Worm (Caenorhabditis elegans) whole organism, late embryonic: ENCODE data around the gene valv-1.
A peak's percentile ranks its signal among the peaks of the same experiment; 100 is the strongest.

Experiments
- C38D4.7 ChIP-seq: fragments of 200-800 bp; sonication (Bioruptor generic); optimal IDR thresholded peaks from 2 replicates; lab custom pipeline; 2018; ENCODE audit warnings: mild to moderate bottlenecking, missing genetic modification characterization, moderate library complexity, missing compliant biosample characterization
- F13H6.1 ChIP-seq: sonication (generic microtip); optimal IDR thresholded peaks from 2 replicates; lab custom pipeline; 2016; ENCODE audit warnings: missing genetic modification characterization, missing compliant biosample characterization
- K09A11.1 ChIP-seq: sonication (generic microtip); optimal IDR thresholded peaks from 2 replicates; lab custom pipeline; 2017; ENCODE audit warnings: antibody characterized with exemption, mild to moderate bottlenecking, missing genetic modification characterization, missing compliant biosample characterization; ENCODE audit not compliant: insufficient read depth
- T23F11.4 ChIP-seq: fragments of 200-800 bp; sonication (Bioruptor generic); optimal IDR thresholded peaks from 2 replicates; lab custom pipeline; 2018; ENCODE audit warnings: mild to moderate bottlenecking, missing genetic modification characterization, missing compliant biosample characterization
- ceh-14 ChIP-seq: sonication (generic microtip); optimal IDR thresholded peaks from 2 replicates; lab custom pipeline; 2016; ENCODE audit warnings: missing genotype, missing genetic modification characterization, missing compliant biosample characterization
- ceh-18 ChIP-seq: sonication (generic microtip); optimal IDR thresholded peaks from 2 replicates; lab custom pipeline; 2016; ENCODE audit warnings: missing genetic modification characterization, missing compliant biosample characterization
- ceh-22 ChIP-seq: sonication (generic microtip); optimal IDR thresholded peaks from 2 replicates; lab custom pipeline; 2017; ENCODE audit warnings: missing biosample characterization, missing genetic modification characterization
- ceh-31 ChIP-seq: sonication (generic microtip); optimal IDR thresholded peaks from 2 replicates; lab custom pipeline; 2016; ENCODE audit warnings: missing genetic modification characterization, missing compliant biosample characterization
- ceh-34 ChIP-seq: sonication (generic microtip); optimal IDR thresholded peaks from 2 replicates; lab custom pipeline; 2016; ENCODE audit warnings: mild to moderate bottlenecking, missing genetic modification characterization, missing compliant biosample characterization
- ceh-45 ChIP-seq: fragments of 200-800 bp; sonication (Bioruptor generic); IDR thresholded peaks from 2 replicates; pipeline ENCODE4 v1.3.6; 2022; ENCODE audit warnings: missing genetic modification reagents, missing genetic modification characterization, missing compliant biosample characterization
- ceh-48 ChIP-seq: sonication (generic microtip); optimal IDR thresholded peaks from 2 replicates; lab custom pipeline; 2016; ENCODE audit warnings: missing genetic modification characterization, inconsistent platforms, missing compliant biosample characterization
- ceh-6 ChIP-seq: fragments of 200-800 bp; sonication (Bioruptor generic); optimal IDR thresholded peaks from 2 replicates; lab custom pipeline; 2018; ENCODE audit warnings: mild to moderate bottlenecking, missing genetic modification characterization, missing compliant biosample characterization
- dmd-4 ChIP-seq: sonication (generic microtip); optimal IDR thresholded peaks from 2 replicates; lab custom pipeline; 2016; ENCODE audit warnings: borderline replicate concordance, missing genetic modification characterization, missing compliant biosample characterization
- elt-4 ChIP-seq: sonication (generic microtip); optimal IDR thresholded peaks from 2 replicates; lab custom pipeline; 2016; ENCODE audit warnings: missing genetic modification characterization, missing compliant biosample characterization
- ets-4 ChIP-seq: sonication (generic microtip); optimal IDR thresholded peaks from 2 replicates; lab custom pipeline; 2016; ENCODE audit warnings: missing genetic modification characterization, missing compliant biosample characterization
- fax-1 ChIP-seq: sonication (generic microtip); optimal IDR thresholded peaks from 2 replicates; lab custom pipeline; 2016; ENCODE audit warnings: missing genotype, missing genetic modification characterization, missing compliant biosample characterization
- gmeb-2 ChIP-seq: sonication (generic microtip); optimal IDR thresholded peaks from 2 replicates; lab custom pipeline; 2016; ENCODE audit warnings: missing genetic modification characterization, inconsistent platforms, missing compliant biosample characterization
- hlh-13 ChIP-seq: fragments of 200-800 bp; sonication (Bioruptor generic); optimal IDR thresholded peaks from 2 replicates; lab custom pipeline; 2018; ENCODE audit warnings: mild to moderate bottlenecking, missing genetic modification characterization, missing compliant biosample characterization
- hlh-30 ChIP-seq: sonication (generic microtip); optimal IDR thresholded peaks from 2 replicates; lab custom pipeline; 2017; ENCODE audit warnings: antibody characterized with exemption, missing genetic modification characterization, missing compliant biosample characterization; ENCODE audit not compliant: insufficient read depth
- hlh-8 ChIP-seq: sonication (generic microtip); optimal IDR thresholded peaks from 2 replicates; lab custom pipeline; 2016; ENCODE audit warnings: missing genotype, missing genetic modification characterization, missing compliant biosample characterization
- lim-6 ChIP-seq: sonication (generic microtip); optimal IDR thresholded peaks from 2 replicates; lab custom pipeline; 2016; ENCODE audit warnings: missing genetic modification characterization, missing compliant biosample characterization
- lin-11 ChIP-seq: fragments of 200-800 bp; sonication (Bioruptor generic); optimal IDR thresholded peaks from 2 replicates; lab custom pipeline; 2018; ENCODE audit warnings: mild to moderate bottlenecking, missing genetic modification characterization, missing compliant biosample characterization
- madf-2 ChIP-seq: sonication (generic microtip); optimal IDR thresholded peaks from 2 replicates; lab custom pipeline; 2017; ENCODE audit warnings: missing genetic modification characterization, missing compliant biosample characterization
- nfya-1 ChIP-seq: sonication (generic microtip); optimal IDR thresholded peaks from 2 replicates; lab custom pipeline; 2017; ENCODE audit warnings: missing genetic modification characterization, mild to moderate bottlenecking, missing compliant biosample characterization, antibody characterized with exemption, moderate library complexity
- nhr-11 ChIP-seq: fragments of 150-350 bp; optimal IDR thresholded peaks from 2 replicates; lab custom pipeline; 2014; ENCODE audit warnings: missing biosample characterization, missing genetic modification characterization
- nhr-232 ChIP-seq: sonication (generic microtip); optimal IDR thresholded peaks from 2 replicates; lab custom pipeline; 2016; ENCODE audit warnings: missing genetic modification characterization, missing compliant biosample characterization
- npax-4 ChIP-seq: sonication (generic microtip); optimal IDR thresholded peaks from 2 replicates; lab custom pipeline; 2016; ENCODE audit warnings: missing genetic modification characterization, missing compliant biosample characterization
- pat-9 ChIP-seq: fragments of 200-800 bp; sonication (Bioruptor generic); optimal IDR thresholded peaks from 2 replicates; lab custom pipeline; 2018; ENCODE audit warnings: mild to moderate bottlenecking, missing genetic modification characterization, moderate library complexity, missing compliant biosample characterization
- pha-2 ChIP-seq: sonication (generic microtip); optimal IDR thresholded peaks from 2 replicates; lab custom pipeline; 2017; ENCODE audit warnings: mild to moderate bottlenecking, missing genetic modification characterization, missing compliant biosample characterization
- ref-2 ChIP-seq: sonication (generic microtip); optimal IDR thresholded peaks from 2 replicates; lab custom pipeline; 2016; ENCODE audit warnings: missing genetic modification characterization, missing compliant biosample characterization
- sdc-2 ChIP-seq: sonication (generic microtip); optimal IDR thresholded peaks from 2 replicates; lab custom pipeline; 2016; ENCODE audit warnings: missing genotype, missing genetic modification characterization, missing compliant biosample characterization
- sox-4 ChIP-seq: sonication (generic microtip); optimal IDR thresholded peaks from 2 replicates; lab custom pipeline; 2017; ENCODE audit warnings: mild to moderate bottlenecking, missing genetic modification characterization, inconsistent platforms, missing compliant biosample characterization
- tbx-2 ChIP-seq: sonication (generic microtip); optimal IDR thresholded peaks from 2 replicates; lab custom pipeline; 2016; ENCODE audit warnings: missing genetic modification characterization, missing compliant biosample characterization
- tbx-7 ChIP-seq: sonication (generic microtip); optimal IDR thresholded peaks from 2 replicates; lab custom pipeline; 2016; ENCODE audit warnings: missing genotype, missing genetic modification characterization, missing compliant biosample characterization
- ttx-3 ChIP-seq: sonication (generic microtip); optimal IDR thresholded peaks from 2 replicates; lab custom pipeline; 2016; ENCODE audit warnings: missing genetic modification reagents, missing genetic modification characterization, missing compliant biosample characterization
- unc-42 ChIP-seq: sonication (generic microtip); optimal IDR thresholded peaks from 2 replicates; lab custom pipeline; 2016; ENCODE audit warnings: missing genotype, missing genetic modification characterization, missing compliant biosample characterization
- ztf-16 ChIP-seq: sonication (generic microtip); optimal IDR thresholded peaks from 2 replicates; lab custom pipeline; 2017; ENCODE audit warnings: missing genetic modification characterization, missing compliant biosample characterization

The valv-1 gene

DNA sequence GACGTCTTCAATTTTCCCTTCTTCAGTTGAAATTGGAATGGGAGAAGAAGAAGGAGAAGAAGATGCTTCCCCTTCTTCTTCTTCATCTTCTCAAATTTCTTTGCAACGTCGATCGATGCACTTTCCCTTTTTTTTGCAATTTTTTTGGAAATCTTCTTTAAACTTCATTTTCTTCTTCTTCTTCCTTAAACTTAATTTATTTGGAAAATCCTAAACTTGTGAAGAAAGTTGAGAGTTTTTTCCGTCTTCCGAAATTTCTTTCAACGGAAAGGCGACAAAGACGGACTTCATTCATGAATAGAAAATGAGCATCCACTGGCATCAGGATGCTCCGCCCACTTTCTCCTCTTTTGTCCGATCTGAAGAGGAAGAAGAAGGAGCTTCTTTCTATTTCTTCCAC lies 31.0 kb downstream of the valv-1 start:
- TF ChIP-seq tbx-2 (tag; lab: Kevin White, UChicago) (no peak), unc-42 (tag; lab: Kevin White, UChicago) (peak; percentile 79), ceh-31 (peak; percentile 13), tbx-7 (tag; lab: Kevin White, UChicago) (no peak), ceh-48 (no peak), ets-4 (no peak), ceh-45 (GFP tag; lab: Robert Waterston, UW) (no peak), F13H6.1 (no peak), pat-9 (tag; lab: Kevin White, UChicago) (no peak), ceh-18 (tag; lab: Kevin White, UChicago) (no peak)

DNA sequence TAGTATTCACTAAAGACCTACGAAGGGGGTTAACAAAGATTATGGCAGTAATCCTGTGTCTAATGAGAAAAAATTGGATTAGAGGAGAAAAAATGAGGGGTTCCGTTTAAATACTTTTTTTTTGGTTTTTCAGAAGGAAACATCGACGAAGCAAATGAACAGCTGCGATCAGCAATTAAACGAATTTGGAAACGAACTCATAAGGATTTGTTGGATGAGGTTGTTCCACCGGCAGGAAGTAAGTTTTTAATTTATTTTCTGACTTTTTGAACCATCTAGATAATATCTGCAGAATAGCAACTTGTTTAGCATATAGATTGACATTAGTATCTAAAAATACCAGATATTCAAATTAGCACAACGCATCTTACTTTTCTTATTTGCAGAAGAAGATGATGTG lies 31.6 kb downstream of the valv-1 start:
- TF ChIP-seq ref-2, result no peak
- TF ChIP-seq unc-42 (tag; lab: Kevin White, UChicago), result no peak
- TF ChIP-seq ceh-22 (tag; lab: Kevin White, UChicago), result no peak
- TF ChIP-seq sox-4, result no peak
- no peak for TF ChIP-seq T23F11.4 (GFP tag; lab: Kevin White, UChicago)
- no peak for TF ChIP-seq hlh-30 (tag; lab: Kevin White, UChicago)
- TF ChIP-seq dmd-4 (tag; lab: Kevin White, UChicago), result no peak
- no peak for TF ChIP-seq ets-4

DNA sequence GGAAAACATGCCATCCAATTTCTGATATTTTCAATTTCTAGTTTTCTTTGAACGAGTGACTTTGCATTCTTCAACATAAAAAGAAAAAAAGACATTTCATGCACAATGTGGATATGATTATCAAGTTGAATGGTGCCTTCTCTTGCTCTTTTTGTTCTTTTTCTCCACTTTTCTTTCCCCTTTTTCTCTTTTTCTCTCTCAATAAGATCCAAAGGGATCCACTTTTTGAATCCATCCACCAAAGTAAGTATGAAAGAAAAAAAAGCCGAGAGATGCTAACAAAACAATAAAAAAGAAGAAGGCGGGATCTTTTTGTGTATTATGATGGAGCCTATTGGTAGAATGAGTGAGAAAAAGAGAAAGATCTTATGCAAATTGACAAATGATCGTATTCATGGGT lies 37.8 kb downstream of the valv-1 start:
- TF ChIP-seq madf-2 (tag; lab: Kevin White, UChicago) (no peak), unc-42 (tag; lab: Kevin White, UChicago) (peak; percentile 5)
- TF ChIP-seq, all 69 proteins: peak for 1

DNA sequence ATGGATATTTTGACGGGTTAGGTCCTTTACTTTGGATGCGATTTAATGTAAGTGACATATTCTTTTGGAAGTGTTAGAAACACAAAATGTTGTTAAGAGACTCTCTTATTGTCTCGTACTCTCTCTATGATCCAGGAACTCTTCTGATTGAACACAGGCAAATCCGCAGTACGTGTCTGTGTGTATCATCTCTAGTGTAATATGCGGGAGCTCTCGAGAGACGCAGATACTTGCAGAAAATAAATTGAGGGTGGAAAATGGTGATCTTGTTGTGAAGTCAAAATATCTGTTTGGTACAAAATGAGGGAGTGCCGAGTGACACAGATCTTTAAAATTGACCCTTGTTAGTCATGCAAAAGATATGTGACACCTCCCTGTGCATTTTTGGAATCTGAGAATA lies 38.4 kb downstream of the valv-1 start:
- TF ChIP-seq ceh-14 (tag; lab: Kevin White, UChicago) (no peak), nfya-1 (no peak), nhr-232 (tag; lab: Kevin White, UChicago) (no peak), dmd-4 (tag; lab: Kevin White, UChicago) (no peak), nhr-11 (tag; lab: Kevin White, UChicago) (no peak), hlh-13 (GFP tag; lab: Kevin White, UChicago) (no peak), ztf-16 (tag; lab: Kevin White, UChicago) (no peak), lim-6 (tag; lab: Kevin White, UChicago) (no peak), C38D4.7 (GFP tag; lab: Kevin White, UChicago) (no peak), ceh-45 (GFP tag; lab: Robert Waterston, UW) (no peak), lin-11 (tag; lab: Kevin White, UChicago) (no peak)

DNA sequence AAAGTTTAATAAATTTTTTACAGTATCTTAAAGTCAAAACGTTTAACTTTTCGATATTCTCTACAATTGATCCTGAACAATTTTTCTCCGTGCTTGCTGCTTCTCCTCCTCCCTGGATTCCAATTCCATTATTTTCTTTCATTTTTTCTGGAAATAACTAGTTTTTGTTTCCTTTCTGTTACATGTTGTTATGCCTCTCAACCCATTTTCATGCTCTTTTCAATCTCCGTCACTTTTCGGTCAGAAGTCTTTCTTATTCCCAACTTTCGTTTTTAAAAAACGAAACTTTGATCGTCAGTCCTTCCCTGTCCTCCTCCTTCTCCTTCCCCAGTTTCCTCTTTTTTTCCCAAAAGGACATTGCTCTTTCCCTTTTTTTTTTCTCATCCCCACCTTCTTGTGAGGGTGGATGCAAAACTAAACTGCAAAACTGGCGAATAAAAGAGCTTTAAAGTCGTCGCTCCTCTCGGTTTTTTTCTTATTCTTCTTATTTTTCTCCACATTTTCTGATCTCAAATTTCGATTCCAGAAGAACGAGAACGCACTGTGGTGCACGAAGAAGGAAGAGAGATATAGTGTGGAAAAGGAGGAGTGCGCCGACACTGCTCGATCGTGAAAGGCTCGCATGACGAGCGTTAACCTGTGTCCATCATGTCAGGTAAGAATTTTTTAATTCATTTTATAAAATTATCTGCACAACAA lies 40.1 kb downstream of the valv-1 start, which contains the start of the genes C48A7.16 and egl-19:
C48A7.16 (plus strand) TSS at position 544 of the 699 bp plus-strand sequence.
egl-19 (plus strand) TSS at position 649 of the 699 bp plus-strand sequence.
- no peak for TF ChIP-seq fax-1 (tag; lab: Kevin White, UChicago)

DNA sequence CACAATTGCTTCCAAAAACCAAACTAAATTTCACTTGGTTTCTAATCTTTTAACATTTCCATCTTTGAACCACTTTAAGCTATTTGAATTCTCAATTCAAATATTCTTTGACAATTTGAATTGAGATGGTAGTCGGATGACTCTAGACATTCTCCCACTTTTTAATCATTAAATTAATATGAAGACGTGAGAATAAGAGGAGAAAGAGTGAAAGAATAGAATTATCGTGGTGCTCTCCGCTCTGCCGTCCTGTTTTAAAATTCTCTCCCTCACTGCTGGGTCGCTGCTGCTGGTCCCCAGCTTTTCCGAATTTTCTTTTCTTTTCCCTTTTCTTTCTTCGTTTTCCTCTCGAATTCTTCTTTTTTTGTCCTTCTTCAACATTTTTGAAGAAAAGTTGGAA lies 41.7 kb downstream of the valv-1 start:
- no peak for TF ChIP-seq npax-4 (tag; lab: Kevin White, UChicago)
- TF ChIP-seq ceh-31, result peak; percentile 11
- peak; percentile 61 for TF ChIP-seq unc-42 (tag; lab: Kevin White, UChicago)

DNA sequence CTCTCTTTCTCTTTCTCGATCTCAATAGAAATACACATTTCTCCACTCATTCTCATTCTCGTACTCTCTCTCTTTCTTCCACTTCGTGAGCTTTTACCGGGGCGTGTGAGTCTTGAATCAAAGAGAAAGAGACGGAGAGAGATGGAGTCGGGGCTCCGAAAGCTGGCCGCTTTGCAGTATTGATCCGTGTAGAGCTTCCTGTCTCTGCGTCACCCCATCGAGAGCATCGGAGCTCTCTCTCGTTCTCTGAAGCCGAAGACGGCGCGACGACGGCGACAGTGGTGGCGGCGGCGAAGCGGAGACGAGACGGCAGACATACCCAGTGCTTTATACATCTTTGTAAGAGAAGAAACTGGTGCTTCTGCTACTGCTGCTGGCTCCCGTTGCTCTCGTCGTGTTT lies 43.1 kb downstream of the valv-1 start:
- TF ChIP-seq sdc-2 (tag; lab: Kevin White, UChicago), result peak; percentile 6
- TF ChIP-seq ceh-34 (tag; lab: Kevin White, UChicago), result peak; percentile 66
- TF ChIP-seq ceh-22 (tag; lab: Kevin White, UChicago), result no peak
- no peak for TF ChIP-seq ceh-6 (GFP tag; lab: Kevin White, UChicago)
- peak; percentile 75 for TF ChIP-seq tbx-2 (tag; lab: Kevin White, UChicago)
- TF ChIP-seq gmeb-2 (tag; lab: Kevin White, UChicago), result no peak
- TF ChIP-seq hlh-30 (tag; lab: Kevin White, UChicago), result no peak
- no peak for TF ChIP-seq npax-4 (tag; lab: Kevin White, UChicago)
- TF ChIP-seq lim-6 (tag; lab: Kevin White, UChicago), result no peak
- no peak for TF ChIP-seq lin-11 (tag; lab: Kevin White, UChicago)
- no peak for TF ChIP-seq pha-2 (tag; lab: Kevin White, UChicago)
- TF ChIP-seq madf-2 (tag; lab: Kevin White, UChicago), result peak; percentile 22
- TF ChIP-seq C38D4.7 (GFP tag; lab: Kevin White, UChicago), result peak; percentile 7
- TF ChIP-seq ets-4, result no peak
- no peak for TF ChIP-seq tbx-7 (tag; lab: Kevin White, UChicago)
- TF ChIP-seq K09A11.1 (tag; lab: Kevin White, UChicago), result no peak
- no peak for TF ChIP-seq ttx-3 (tag; lab: Kevin White, UChicago)
- no peak for TF ChIP-seq ztf-16 (tag; lab: Kevin White, UChicago)
- no peak for TF ChIP-seq dmd-4 (tag; lab: Kevin White, UChicago)
- TF ChIP-seq elt-4 (tag; lab: Kevin White, UChicago), result no peak
- TF ChIP-seq hlh-8 (tag; lab: Kevin White, UChicago), result no peak
- TF ChIP-seq F13H6.1, result no peak
